Fruit fly (Drosophila melanogaster) whole organism, embryonic: ENCODE measurements around the gene CG31650.

Experiments
- CG11398 ChIP-seq: fragments of 200-800 bp; sonication (Bioruptor generic); optimal IDR thresholded peaks from 2 replicates; lab custom pipeline; 2016; ENCODE audit warnings: missing biosample characterization, missing genetic modification characterization
- CG11504 ChIP-seq: fragments of 200-800 bp; sonication (Bioruptor generic); optimal IDR thresholded peaks from 3 replicates; lab custom pipeline; 2019; ENCODE audit warnings: missing biosample characterization, mild to moderate bottlenecking, missing genetic modification characterization, moderate library complexity
- CG12071 ChIP-seq: fragments of 200-800 bp; sonication (Bioruptor generic); optimal IDR thresholded peaks from 3 replicates; lab custom pipeline; 2018; ENCODE audit warnings: missing biosample characterization, mild to moderate bottlenecking, missing genetic modification characterization
- CG12391 ChIP-seq: fragments of 200-800 bp; sonication (Bioruptor generic); optimal IDR thresholded peaks from 3 replicates; lab custom pipeline; 2018; ENCODE audit warnings: missing biosample characterization, mild to moderate bottlenecking, missing genetic modification characterization, moderate library complexity
- CG13624 ChIP-seq: fragments of 200-800 bp; sonication (Bioruptor generic); optimal IDR thresholded peaks from 2 replicates; lab custom pipeline; 2016; ENCODE audit warnings: missing biosample characterization, missing genetic modification characterization
- CG14014 ChIP-seq: fragments of 200-800 bp; sonication (Bioruptor generic); IDR thresholded peaks from 2 replicates; pipeline ENCODE4 v1.3.6; 2022; ENCODE audit warnings: missing biosample characterization, missing genetic modification characterization
- CG1603 ChIP-seq: fragments of 200-800 bp; sonication (Bioruptor generic); optimal IDR thresholded peaks from 2 replicates; lab custom pipeline; 2019; ENCODE audit warnings: missing biosample characterization, mild to moderate bottlenecking, missing genetic modification characterization, moderate library complexity
- CG17568 ChIP-seq: fragments of 200-800 bp; sonication (Bioruptor generic); optimal IDR thresholded peaks from 2 replicates; lab custom pipeline; 2018; ENCODE audit warnings: missing biosample characterization, mild to moderate bottlenecking, missing genetic modification characterization, moderate library complexity
- CG17829 ChIP-seq: fragments of 200-800 bp; optimal IDR thresholded peaks from 2 replicates; lab custom pipeline; 2019; ENCODE audit warnings: missing biosample characterization, mild to moderate bottlenecking, missing genetic modification characterization, moderate library complexity
- CG17912 ChIP-seq: fragments of 200-800 bp; sonication (Bioruptor generic); optimal IDR thresholded peaks from 2 replicates; lab custom pipeline; 2018; ENCODE audit warnings: missing biosample characterization, mild to moderate bottlenecking, missing genetic modification characterization
- CG18599 ChIP-seq: fragments of 200-800 bp; sonication (Bioruptor generic); optimal IDR thresholded peaks from 3 replicates; lab custom pipeline; 2017; ENCODE audit warnings: missing biosample characterization, missing genetic modification characterization, mild to moderate bottlenecking, moderate library complexity, missing genetic modification reagents
- CG31224 ChIP-seq: fragments of 200-800 bp; sonication (Bioruptor generic); IDR thresholded peaks from 2 replicates; pipeline ENCODE4 v1.3.6; 2022; ENCODE audit warnings: missing biosample characterization, missing genetic modification characterization
- CG31441 ChIP-seq: fragments of 200-800 bp; sonication (Bioruptor generic); IDR thresholded peaks from 2 replicates; pipeline ENCODE4 v1.3.6; 2022; ENCODE audit warnings: missing biosample characterization, missing genetic modification characterization
- CG33213 ChIP-seq: fragments of 200-800 bp; sonication (Bioruptor generic); optimal IDR thresholded peaks from 3 replicates; lab custom pipeline; 2016; ENCODE audit warnings: missing biosample characterization, missing genetic modification characterization
- CG33557 ChIP-seq: fragments of 200-800 bp; sonication (Bioruptor generic); optimal IDR thresholded peaks from 2 replicates; lab custom pipeline; 2019; ENCODE audit warnings: missing biosample characterization, mild to moderate bottlenecking, missing genetic modification characterization, moderate library complexity
- CG3847 ChIP-seq: fragments of 200-800 bp; sonication (Bioruptor generic); IDR thresholded peaks from 2 replicates; pipeline ENCODE4 v1.3.6; 2022; ENCODE audit warnings: missing biosample characterization, missing genetic modification characterization
- CG3995 ChIP-seq: fragments of 200-800 bp; sonication (Bioruptor generic); optimal IDR thresholded peaks from 3 replicates; lab custom pipeline; 2016; ENCODE audit warnings: missing biosample characterization, missing genetic modification characterization
- CG4282 ChIP-seq: fragments of 200-800 bp; sonication (Bioruptor generic); optimal IDR thresholded peaks from 2 replicates; lab custom pipeline; 2016; ENCODE audit warnings: missing biosample characterization, missing genetic modification characterization
- CG4707 ChIP-seq: fragments of 200-800 bp; sonication (Bioruptor generic); optimal IDR thresholded peaks from 2 replicates; lab custom pipeline; 2018; ENCODE audit warnings: missing biosample characterization, mild to moderate bottlenecking, missing genetic modification characterization, moderate library complexity
- CG5180 ChIP-seq: fragments of 200-800 bp; sonication (Bioruptor generic); optimal IDR thresholded peaks from 3 replicates; lab custom pipeline; 2017; ENCODE audit warnings: missing biosample characterization, missing genetic modification characterization, mild to moderate bottlenecking, moderate library complexity, missing genetic modification reagents
- CG7357 ChIP-seq: fragments of 200-800 bp; sonication (Bioruptor generic); IDR thresholded peaks from 3 replicates; pipeline ENCODE4 v1.3.6; 2022; ENCODE audit warnings: missing biosample characterization, missing genetic modification characterization
- CG8765 ChIP-seq: fragments of 200-800 bp; sonication (Bioruptor generic); IDR thresholded peaks from 2 replicates; pipeline ENCODE4 v1.3.6; 2022; ENCODE audit warnings: missing biosample characterization, missing genetic modification characterization
- Dref ChIP-seq: fragments of 200-800 bp; sonication (Bioruptor generic); IDR thresholded peaks from 2 replicates; pipeline ENCODE4 v1.3.6; 2022; ENCODE audit warnings: missing biosample characterization, missing genetic modification characterization
- Gsc ChIP-seq: fragments of 200-800 bp; sonication (Bioruptor generic); IDR thresholded peaks from 2 replicates; pipeline ENCODE4 v1.3.6; 2022; ENCODE audit warnings: missing biosample characterization, missing genetic modification characterization
- HLH3B ChIP-seq: fragments of 200-800 bp; sonication (Bioruptor generic); IDR thresholded peaks from 2 replicates; pipeline ENCODE4 v1.3.6; 2022; ENCODE audit warnings: missing biosample characterization, missing genetic modification characterization
- HLH4C ChIP-seq: fragments of 200-800 bp; sonication (Bioruptor generic); IDR thresholded peaks from 3 replicates; pipeline ENCODE4 v1.3.6; 2022; ENCODE audit warnings: missing biosample characterization, missing genetic modification characterization; ENCODE audit not compliant: partially characterized antibody
- Lpt ChIP-seq: fragments of >200 bp; optimal IDR thresholded peaks from 2 replicates; lab custom pipeline; 2018; ENCODE audit warnings: missing biosample characterization, missing genetic modification characterization
- Med ChIP-seq: fragments of 200-800 bp; sonication (Bioruptor generic); peaks from one replicate; lab custom pipeline; 2016; ENCODE audit warnings: missing biosample characterization, missing genetic modification characterization, mild to moderate bottlenecking, inconsistent platforms, moderate library complexity
- NFAT ChIP-seq: fragments of 200-800 bp; sonication (Bioruptor generic); IDR thresholded peaks from 2 replicates; pipeline ENCODE4 v1.3.6; 2022; ENCODE audit warnings: missing biosample characterization, missing genetic modification characterization
- Ssrp ChIP-seq: fragments of 200-800 bp; sonication (Bioruptor generic); optimal IDR thresholded peaks from 2 replicates; lab custom pipeline; 2018; ENCODE audit warnings: missing biosample characterization, mild to moderate bottlenecking, missing genetic modification characterization, moderate library complexity
- al ChIP-seq: fragments of 200-800 bp; sonication (Bioruptor generic); IDR thresholded peaks from 2 replicates; pipeline ENCODE4 v1.3.6; 2022; ENCODE audit warnings: missing biosample characterization, missing genetic modification characterization
- cg ChIP-seq: fragments of 200-800 bp; sonication (Bioruptor generic); optimal IDR thresholded peaks from 3 replicates; lab custom pipeline; 2019; ENCODE audit warnings: missing biosample characterization, mild to moderate bottlenecking, missing genetic modification characterization, moderate library complexity
- croc ChIP-seq: fragments of 200-800 bp; sonication (Bioruptor generic); conservative IDR thresholded peaks from 3 replicates; pipeline ENCODE4 v1.3.6; 2022; ENCODE audit warnings: missing biosample characterization, missing genetic modification characterization
- dm ChIP-seq: fragments of 200-800 bp; sonication (Bioruptor generic); optimal IDR thresholded peaks from 3 replicates; lab custom pipeline; 2016; ENCODE audit warnings: missing biosample characterization, missing genetic modification characterization
- exex ChIP-seq: fragments of 200-800 bp; sonication (Bioruptor generic); optimal IDR thresholded peaks from 4 replicates; lab custom pipeline; 2018; ENCODE audit warnings: missing biosample characterization, mild to moderate bottlenecking, missing genetic modification characterization, moderate library complexity
- fd64A ChIP-seq: fragments of 200-800 bp; sonication (Bioruptor generic); optimal IDR thresholded peaks from 3 replicates; lab custom pipeline; 2018; ENCODE audit warnings: missing biosample characterization, mild to moderate bottlenecking, missing genetic modification characterization
- ftz-f1 ChIP-seq: fragments of 200-800 bp; sonication (Bioruptor generic); optimal IDR thresholded peaks from 2 replicates; lab custom pipeline; 2016; ENCODE audit warnings: missing biosample characterization, missing genetic modification characterization
- otp ChIP-seq: fragments of 200-800 bp; sonication (Bioruptor generic); IDR thresholded peaks from 3 replicates; pipeline ENCODE4, ENCODE4 v1.3.6; 2022; ENCODE audit warnings: missing biosample characterization, missing genetic modification characterization
- pnt ChIP-seq: fragments of 200-800 bp; sonication (Bioruptor generic); optimal IDR thresholded peaks from 3 replicates; lab custom pipeline; 2016; ENCODE audit warnings: missing biosample characterization, missing genetic modification characterization
- pum ChIP-seq: fragments of 200-800 bp; sonication (Bioruptor generic); optimal IDR thresholded peaks from 2 replicates; lab custom pipeline; 2016; ENCODE audit warnings: missing biosample characterization, missing genetic modification characterization
- ro ChIP-seq: fragments of 200-800 bp; sonication (Bioruptor generic); IDR thresholded peaks from 2 replicates; pipeline ENCODE4 v1.3.6; 2022; ENCODE audit warnings: missing biosample characterization, missing genetic modification characterization
- sens ChIP-seq: fragments of 200-800 bp; sonication (Bioruptor generic); peaks from one replicate; lab custom pipeline; 2016; ENCODE audit warnings: missing biosample characterization, missing genetic modification characterization
- sim ChIP-seq: fragments of 200-800 bp; sonication (Bioruptor generic); IDR thresholded peaks from 2 replicates; pipeline ENCODE4 v1.3.6; 2022; ENCODE audit warnings: missing biosample characterization, missing genetic modification characterization
- sisA ChIP-seq: fragments of 200-800 bp; sonication (Bioruptor generic); IDR thresholded peaks from 2 replicates; pipeline ENCODE4 v1.3.6; 2022; ENCODE audit warnings: missing biosample characterization, missing genetic modification characterization
- so ChIP-seq: fragments of 200-800 bp; sonication (Bioruptor generic); IDR thresholded peaks from 3 replicates; pipeline ENCODE4 v1.3.6; 2022; ENCODE audit warnings: missing biosample characterization, missing genetic modification characterization
- sr ChIP-seq: fragments of 200-800 bp; sonication (Bioruptor generic); IDR thresholded peaks from 3 replicates; pipeline ENCODE4 v1.3.6; 2022; ENCODE audit warnings: missing biosample characterization, missing genetic modification characterization
- ssp ChIP-seq: fragments of 200-800 bp; sonication (Bioruptor generic); IDR thresholded peaks from 2 replicates; pipeline ENCODE4 v1.3.6; 2022; ENCODE audit warnings: missing biosample characterization, missing genetic modification characterization
- toy ChIP-seq: fragments of 200-800 bp; sonication (Bioruptor generic); IDR thresholded peaks from 2 replicates; pipeline ENCODE4 v1.3.6; 2022; ENCODE audit warnings: missing biosample characterization, missing genetic modification characterization
- tx ChIP-seq: fragments of 200-800 bp; sonication (Bioruptor generic); optimal IDR thresholded peaks from 2 replicates; lab custom pipeline; 2016; ENCODE audit warnings: missing biosample characterization, missing genetic modification characterization
- zen2 ChIP-seq: fragments of 200-800 bp; sonication (Bioruptor generic); IDR thresholded peaks from 3 replicates; pipeline ENCODE4 v1.3.6; 2022; ENCODE audit warnings: missing biosample characterization, missing genetic modification characterization; ENCODE audit not compliant: partially characterized antibody

The CG31650 gene

dm6 chr2L:5004677-5005463 is 39.6 kb downstream of the CG31650 start (continued):
- TF ChIP-seq CG33213 (GFP tag; lab: Kevin White, UChicago) = peak; percentile 93
- TF ChIP-seq so = peak; percentile 96
- peak; percentile 87 for TF ChIP-seq CG7357 (GFP tag; lab: Robert Waterston, UW)
- TF ChIP-seq CG17568 = peak; percentile 90
- peak; percentile 91 for TF ChIP-seq CG17829
- no peak for TF ChIP-seq cg (GFP tag; lab: Kevin White, UChicago)
- TF ChIP-seq al (GFP tag; lab: Robert Waterston, UW) = peak; percentile 92
- TF ChIP-seq Ssrp = peak; percentile 89
- peak; percentile 51 for TF ChIP-seq CG17912
- TF ChIP-seq CG18599 (GFP tag; lab: Kevin White, UChicago) = peak; percentile 99
- TF ChIP-seq otp (GFP tag; lab: Robert Waterston, UW) = peak; percentile 93
- peak; percentile 81 for TF ChIP-seq sim (GFP tag; lab: Robert Waterston, UW)
- TF ChIP-seq CG3847 (GFP tag; lab: Robert Waterston, UW) = peak; percentile 96
- TF ChIP-seq ro (GFP tag; lab: Robert Waterston, UW) = peak; percentile 88
- peak; percentile 91 for TF ChIP-seq CG11398 (GFP tag; lab: Kevin White, UChicago)
- TF ChIP-seq CG33557 (GFP tag; lab: Kevin White, UChicago) = peak; percentile 67
- TF ChIP-seq tx (GFP tag; lab: Kevin White, UChicago) = peak; percentile 94
- TF ChIP-seq CG31224 = peak; percentile 90
- peak; percentile 71 for TF ChIP-seq fd64A (GFP tag; lab: Kevin White, UChicago)
- TF ChIP-seq exex = peak; percentile 88
- peak; percentile 82 for TF ChIP-seq toy (GFP tag; lab: Robert Waterston, UW)
- TF ChIP-seq CG31441 (GFP tag; lab: Robert Waterston, UW) = peak; percentile 93
- peak; percentile 88 for TF ChIP-seq CG4282 (GFP tag; lab: Kevin White, UChicago)
- peak; percentile 83 for TF ChIP-seq CG5180 (GFP tag; lab: Kevin White, UChicago)
- 0 out of 2 replicates have a peak, but pooled peaks have one; percentile 36 for TF ChIP-seq Dref (GFP tag; lab: Robert Waterston, UW)
- TF ChIP-seq CG12071 (GFP tag; lab: Kevin White, UChicago) = peak; percentile 93
- peak; percentile 84 for TF ChIP-seq dm
- TF ChIP-seq CG3995 (GFP tag; lab: Kevin White, UChicago) = peak; percentile 50
- TF ChIP-seq Med (GFP tag; lab: Kevin White, UChicago) = peak; percentile 99
- peak; percentile 80 for TF ChIP-seq CG4707 (GFP tag; lab: Kevin White, UChicago)
- TF ChIP-seq CG13624 = peak; percentile 97
- peak; percentile 94 for TF ChIP-seq pnt (GFP tag; lab: Kevin White, UChicago)
- peak; percentile 89 for TF ChIP-seq croc (GFP tag; lab: Robert Waterston, UW)
- TF ChIP-seq ssp (GFP tag; lab: Robert Waterston, UW) = peak; percentile 89
- peak; percentile 62 for TF ChIP-seq sr (GFP tag; lab: Robert Waterston, UW)
- TF ChIP-seq sens (GFP tag; lab: Kevin White, UChicago) = peak; percentile 99
- no peak for TF ChIP-seq zen2 (GFP tag; lab: Robert Waterston, UW)
- TF ChIP-seq CG12391 (tag; lab: Kevin White, UChicago) = peak; percentile 93
- peak; percentile 79 for TF ChIP-seq ftz-f1 (GFP tag; lab: Kevin White, UChicago)
- peak; percentile 97 for TF ChIP-seq HLH3B (GFP tag; lab: Robert Waterston, UW)
- peak; percentile 83 for TF ChIP-seq CG8765 (GFP tag; lab: Robert Waterston, UW)
- peak; percentile 98 for TF ChIP-seq CG14014
- TF ChIP-seq CG1603 = peak; percentile 82
- no peak for TF ChIP-seq HLH4C (GFP tag; lab: Robert Waterston, UW)
- TF ChIP-seq CG11504 (tag; lab: Kevin White, UChicago) = peak; percentile 93
- no peak for TF ChIP-seq Lpt (GFP tag; lab: Kevin White, UChicago)
- TF ChIP-seq Gsc (GFP tag; lab: Robert Waterston, UW) = peak; percentile 88
- TF ChIP-seq sisA (GFP tag; lab: Robert Waterston, UW) = peak; percentile 97
- TF ChIP-seq NFAT (GFP tag; lab: Robert Waterston, UW) = peak; percentile 92
- TF ChIP-seq pum (GFP tag; lab: Kevin White, UChicago) = peak; percentile 93
